Fruit fly (Drosophila melanogaster) whole organism, embryonic: ENCODE measurements around the gene e.
A peak's percentile ranks its signal among the peaks of the same experiment; 100 is the strongest.

Experiments used
- Adf1 ChIP-seq: fragments of 200-800 bp; sonication (Bioruptor generic); IDR thresholded peaks from 2 replicates; pipeline ENCODE4 v1.3.6; 2022; ENCODE audit warnings: missing biosample characterization, missing genetic modification characterization
- Antp ChIP-seq: fragments of 200-800 bp; sonication (Bioruptor generic); optimal IDR thresholded peaks from 3 replicates; lab custom pipeline; 2016; ENCODE audit warnings: missing biosample characterization, missing genetic modification characterization
- Atf3 ChIP-seq: fragments of 200-800 bp; sonication (Bioruptor generic); optimal IDR thresholded peaks from 3 replicates; lab custom pipeline; 2016; ENCODE audit warnings: missing biosample characterization, missing genetic modification characterization
- CG10366 ChIP-seq: fragments of 200-800 bp; sonication (Bioruptor generic); IDR thresholded peaks from 2 replicates; pipeline ENCODE4 v1.3.6; 2022; ENCODE audit warnings: missing biosample characterization, missing genetic modification characterization
- CG10959 ChIP-seq: fragments of 200-800 bp; sonication (Bioruptor generic); IDR thresholded peaks from 2 replicates; pipeline ENCODE4 v1.3.6; 2022; ENCODE audit warnings: missing biosample characterization, missing genetic modification characterization
- CG10979 ChIP-seq: fragments of 200-800 bp; sonication (Bioruptor generic); optimal IDR thresholded peaks from 2 replicates; lab custom pipeline; 2018; ENCODE audit warnings: missing biosample characterization, mild to moderate bottlenecking, missing genetic modification characterization, moderate library complexity
- CG11456 ChIP-seq: fragments of 200-800 bp; sonication (Bioruptor generic); IDR thresholded peaks from 3 replicates; pipeline ENCODE4 v1.3.6; 2022; ENCODE audit warnings: missing biosample characterization, missing genetic modification characterization
- CG12104 ChIP-seq: fragments of 200-800 bp; sonication (Bioruptor generic); optimal IDR thresholded peaks from 3 replicates; lab custom pipeline; 2016; ENCODE audit warnings: missing biosample characterization, missing genetic modification characterization
- CG12659 ChIP-seq: fragments of 200-800 bp; sonication (Bioruptor generic); optimal IDR thresholded peaks from 3 replicates; lab custom pipeline; 2017; ENCODE audit warnings: mild to moderate bottlenecking, missing biosample characterization, missing genetic modification reagents, missing genetic modification characterization
- CG14014 ChIP-seq: fragments of 200-800 bp; sonication (Bioruptor generic); IDR thresholded peaks from 2 replicates; pipeline ENCODE4 v1.3.6; 2022; ENCODE audit warnings: missing biosample characterization, missing genetic modification characterization
- CG15011 ChIP-seq: fragments of 200-800 bp; sonication (Bioruptor generic); optimal IDR thresholded peaks from 3 replicates; lab custom pipeline; 2018; ENCODE audit warnings: missing biosample characterization, mild to moderate bottlenecking, missing genetic modification characterization
- CG17328 ChIP-seq: fragments of 200-800 bp; sonication (Bioruptor generic); IDR thresholded peaks from 2 replicates; pipeline ENCODE4 v1.3.6; 2022; ENCODE audit warnings: missing biosample characterization, missing genetic modification characterization
- CG18599 ChIP-seq: fragments of 200-800 bp; sonication (Bioruptor generic); optimal IDR thresholded peaks from 3 replicates; lab custom pipeline; 2017; ENCODE audit warnings: missing biosample characterization, missing genetic modification characterization, mild to moderate bottlenecking, moderate library complexity, missing genetic modification reagents
- CG2116 ChIP-seq: fragments of 200-800 bp; sonication (Bioruptor generic); optimal IDR thresholded peaks from 3 replicates; lab custom pipeline; 2018; ENCODE audit warnings: missing biosample characterization, mild to moderate bottlenecking, missing genetic modification characterization
- CG2129 ChIP-seq: fragments of 200-800 bp; sonication (Bioruptor generic); IDR thresholded peaks from 2 replicates; pipeline ENCODE4 v1.3.6; 2022; ENCODE audit warnings: missing biosample characterization, missing genetic modification characterization; ENCODE audit not compliant: partially characterized antibody
- CG2678 ChIP-seq: fragments of 200-800 bp; sonication (Bioruptor generic); optimal IDR thresholded peaks from 3 replicates; lab custom pipeline; 2019; ENCODE audit warnings: missing biosample characterization, mild to moderate bottlenecking, missing genetic modification characterization, moderate library complexity
- CG34376 ChIP-seq: fragments of 200-800 bp; sonication (Bioruptor generic); optimal IDR thresholded peaks from 2 replicates; lab custom pipeline; 2018; ENCODE audit warnings: missing biosample characterization, mild to moderate bottlenecking, missing genetic modification characterization
- CG4424 ChIP-seq: fragments of 200-800 bp; sonication (Bioruptor generic); optimal IDR thresholded peaks from 3 replicates; lab custom pipeline; 2016; ENCODE audit warnings: missing biosample characterization, missing genetic modification characterization
- CG6765 ChIP-seq: fragments of 200-800 bp; sonication (Bioruptor generic); optimal IDR thresholded peaks from 3 replicates; lab custom pipeline; 2017; ENCODE audit warnings: missing biosample characterization, mild to moderate bottlenecking, missing genetic modification characterization
- CG7839 ChIP-seq: fragments of 200-800 bp; sonication (Bioruptor generic); optimal IDR thresholded peaks from 3 replicates; lab custom pipeline; 2018; ENCODE audit warnings: missing biosample characterization, mild to moderate bottlenecking, missing genetic modification characterization, moderate library complexity
- CTCF ChIP-seq: fragments of 200-800 bp; sonication (Bioruptor generic); optimal IDR thresholded peaks from 2 replicates; lab custom pipeline; 2017; ENCODE audit warnings: missing biosample characterization, mild to moderate bottlenecking, missing genetic modification characterization, moderate library complexity
- CoRest ChIP-seq: fragments of 200-800 bp; sonication (Bioruptor generic); optimal IDR thresholded peaks from 3 replicates; lab custom pipeline; 2018; ENCODE audit warnings: missing biosample characterization, mild to moderate bottlenecking, missing genetic modification characterization, moderate library complexity
- D19B ChIP-seq: fragments of 200-800 bp; sonication (Bioruptor generic); optimal IDR thresholded peaks from 2 replicates; lab custom pipeline; 2017; ENCODE audit warnings: missing biosample characterization, mild to moderate bottlenecking, missing genetic modification characterization
- Fer3 ChIP-seq: fragments of 200-800 bp; sonication (Bioruptor generic); optimal IDR thresholded peaks from 2 replicates; lab custom pipeline; 2018; ENCODE audit warnings: missing biosample characterization, mild to moderate bottlenecking, missing genetic modification characterization, moderate library complexity
- Hand ChIP-seq: fragments of 200-800 bp; sonication (Bioruptor generic); optimal IDR thresholded peaks from 2 replicates; lab custom pipeline; 2017; ENCODE audit warnings: mild to moderate bottlenecking, missing biosample characterization, missing genetic modification reagents, missing genetic modification characterization
- Hr3 ChIP-seq: fragments of 200-800 bp; sonication (Bioruptor generic); optimal IDR thresholded peaks from 3 replicates; lab custom pipeline; 2016; ENCODE audit warnings: missing biosample characterization, missing genetic modification characterization
- Hr51 ChIP-seq, 2 experiments: fragments of 200-800 bp; sonication (Bioruptor generic); optimal IDR thresholded peaks; 2 replicates in 1 of 2; 3 replicates in 1 of 2; lab custom pipeline; 2016 to 2018; ENCODE audit warnings: missing biosample characterization in 2 of 2, missing genetic modification characterization in 2 of 2, mild to moderate bottlenecking in 1 of 2, moderate library complexity in 1 of 2
- Med ChIP-seq: fragments of 200-800 bp; sonication (Bioruptor generic); peaks from one replicate; lab custom pipeline; 2016; ENCODE audit warnings: missing biosample characterization, missing genetic modification characterization, mild to moderate bottlenecking, inconsistent platforms, moderate library complexity
- Myb ChIP-seq: fragments of 200-800 bp; sonication (Bioruptor generic); optimal IDR thresholded peaks from 2 replicates; lab custom pipeline; 2016; ENCODE audit warnings: missing biosample characterization, missing genetic modification characterization
- Nf-YC ChIP-seq: fragments of 200-800 bp; optimal IDR thresholded peaks from 3 replicates; lab custom pipeline; 2019; ENCODE audit warnings: missing biosample characterization, mild to moderate bottlenecking, missing genetic modification characterization, moderate library complexity
- Oli ChIP-seq: fragments of 200-800 bp; sonication (Bioruptor generic); optimal IDR thresholded peaks from 2 replicates; lab custom pipeline; 2018; ENCODE audit warnings: missing biosample characterization, mild to moderate bottlenecking, missing genetic modification characterization, moderate library complexity
- Sox102F ChIP-seq: fragments of 200-800 bp; sonication (Bioruptor generic); optimal IDR thresholded peaks from 2 replicates; lab custom pipeline; 2018; ENCODE audit warnings: missing biosample characterization, mild to moderate bottlenecking, missing genetic modification characterization, moderate library complexity
- Trl ChIP-seq, 3 experiments: fragments of >200 bp in 2 of 3; fragments of 200-800 bp in 1 of 3; sonication (Bioruptor generic) in 1 of 3; optimal IDR thresholded peaks; 2 replicates in 1 of 3; 3 replicates in 2 of 3; lab custom pipeline; 2016 to 2017; ENCODE audit warnings: missing biosample characterization in 1 of 3, missing genetic modification characterization in 1 of 3
- bbx ChIP-seq: fragments of 200-800 bp; sonication (Bioruptor generic); IDR thresholded peaks from 2 replicates; pipeline ENCODE4 v1.3.6; 2022; ENCODE audit warnings: missing biosample characterization, missing genetic modification characterization; ENCODE audit not compliant: partially characterized antibody
- dm ChIP-seq: fragments of 200-800 bp; sonication (Bioruptor generic); optimal IDR thresholded peaks from 3 replicates; lab custom pipeline; 2016; ENCODE audit warnings: missing biosample characterization, missing genetic modification characterization
- dmrt99B ChIP-seq: fragments of 200-800 bp; sonication (Bioruptor generic); optimal IDR thresholded peaks from 2 replicates; lab custom pipeline; 2018; ENCODE audit warnings: missing biosample characterization, mild to moderate bottlenecking, missing genetic modification characterization, moderate library complexity
- dysf ChIP-seq: fragments of 200-800 bp; sonication (Bioruptor generic); IDR thresholded peaks from 3 replicates; pipeline ENCODE4 v1.3.6; 2022; ENCODE audit warnings: missing biosample characterization, missing genetic modification characterization
- exex ChIP-seq: fragments of 200-800 bp; sonication (Bioruptor generic); optimal IDR thresholded peaks from 4 replicates; lab custom pipeline; 2018; ENCODE audit warnings: missing biosample characterization, mild to moderate bottlenecking, missing genetic modification characterization, moderate library complexity
- gem ChIP-seq: fragments of 200-800 bp; sonication (Bioruptor generic); optimal IDR thresholded peaks from 2 replicates; lab custom pipeline; 2019; ENCODE audit warnings: missing biosample characterization, mild to moderate bottlenecking, missing genetic modification characterization, moderate library complexity
- ind ChIP-seq: fragments of 200-800 bp; sonication (Bioruptor generic); optimal IDR thresholded peaks from 3 replicates; lab custom pipeline; 2016; ENCODE audit warnings: missing biosample characterization, missing genetic modification characterization
- maf-S ChIP-seq: fragments of 200-800 bp; sonication (Bioruptor generic); optimal IDR thresholded peaks from 2 replicates; lab custom pipeline; 2016; ENCODE audit warnings: missing biosample characterization, missing genetic modification characterization
- onecut ChIP-seq: fragments of 200-800 bp; sonication (Bioruptor generic); IDR thresholded peaks from 2 replicates; pipeline ENCODE4 v1.3.6; 2022; ENCODE audit warnings: missing biosample characterization, missing genetic modification characterization
- row ChIP-seq: fragments of 200-800 bp; sonication (Bioruptor generic); IDR thresholded peaks from 3 replicates; pipeline ENCODE4 v1.3.6; 2022; ENCODE audit warnings: missing biosample characterization, missing genetic modification characterization
- sob ChIP-seq: fragments of 200-800 bp; sonication (Bioruptor generic); IDR thresholded peaks from 2 replicates; pipeline ENCODE4 v1.3.6; 2022; ENCODE audit warnings: missing biosample characterization, missing genetic modification characterization
- tap ChIP-seq: fragments of 200-800 bp; optimal IDR thresholded peaks from 3 replicates; lab custom pipeline; 2019; ENCODE audit warnings: missing biosample characterization, mild to moderate bottlenecking, missing genetic modification characterization, moderate library complexity
- ttk ChIP-seq: fragments of 200-800 bp; sonication (Bioruptor generic); IDR thresholded peaks from 2 replicates; pipeline ENCODE4 v2.1.2; 2022; ENCODE audit warnings: missing biosample characterization, missing genetic modification characterization

e gene

dm6 chr3R:21254296-21254695, 17.3 kb upstream of the e start (continued):
- TF ChIP-seq exex (no peak), Hand (GFP tag; lab: Kevin White, UChicago) (no peak)

- TF ChIP-seq Hr3 = no peak
- TF ChIP-seq CTCF = peak; percentile 75
- no peak for TF ChIP-seq CG6765 (GFP tag; lab: Kevin White, UChicago)
- no peak for TF ChIP-seq tap (tag; lab: Kevin White, UChicago)
- TF ChIP-seq CG10979 (tag; lab: Kevin White, UChicago) = peak; percentile 83
Measured at dm6 chr3R:21252478-21252877, 15.5 kb upstream of the e start.

dm6 chr3R:21246492-21247061, 9.6 kb upstream of the e start, which contains the start of gene ETHR:
TSS of gene ETHR (plus strand) at chr3R:21247011.
- peak; percentile 62 for TF ChIP-seq gem
- TF ChIP-seq CG11456 (GFP tag; lab: Robert Waterston, UW) = peak; percentile 73; the same call in 2 of the 3 replicates
- no peak for TF ChIP-seq CG17328 (GFP tag; lab: Robert Waterston, UW)
- peak; percentile 25 for TF ChIP-seq Sox102F
- TF ChIP-seq Nf-YC (tag; lab: Kevin White, UChicago) = peak; percentile 56
- peak; percentile 73 for TF ChIP-seq CG2678 (tag; lab: Kevin White, UChicago)
- peak in 1 of 2 experiments; percentile 71 for TF ChIP-seq Hr51 (GFP tag; optimal IDR thresholded peaks at IDR 0.05; lab: Kevin White, UChicago)
- peak; percentile 58; the same call in 1 of the 2 replicates for TF ChIP-seq CG14014 (GFP tag; lab: Robert Waterston, UW)
- peak; percentile 29; the same call in 1 of the 3 replicates for TF ChIP-seq dysf (GFP tag; lab: Robert Waterston, UW)
- no peak for TF ChIP-seq ttk (GFP tag; lab: Robert Waterston, UW)
- TF ChIP-seq dmrt99B (tag; lab: Kevin White, UChicago) = peak; percentile 17
- no peak for TF ChIP-seq CG10959
- peak; percentile 41 for TF ChIP-seq CG7839
- no peak for TF ChIP-seq ind (GFP tag; lab: Kevin White, UChicago)
- TF ChIP-seq Adf1 (GFP tag; lab: Robert Waterston, UW) = peak; percentile 54; the same call in 1 of the 2 replicates
- peak; percentile 10; the same call in 1 of the 2 replicates for TF ChIP-seq onecut
- peak; percentile 14 for TF ChIP-seq D19B (GFP tag; lab: Kevin White, UChicago)
- no peak for TF ChIP-seq Trl (optimal IDR thresholded peaks at IDR 0.05; lab: Kevin White, UChicago)
- TF ChIP-seq Trl (GFP tag; optimal IDR thresholded peaks at IDR 0.05; lab: Kevin White, UChicago) = peak; percentile 10
- TF ChIP-seq bbx = no peak
- TF ChIP-seq Med (GFP tag; lab: Kevin White, UChicago) = peak; percentile 87
- TF ChIP-seq CG2116 (GFP tag; lab: Kevin White, UChicago) = no peak
- TF ChIP-seq Atf3 (GFP tag; lab: Kevin White, UChicago) = no peak
- TF ChIP-seq Oli (tag; lab: Kevin White, UChicago) = peak; percentile 22
- peak; percentile 67 for TF ChIP-seq CG18599
- TF ChIP-seq Myb = no peak
- peak; percentile 30 for TF ChIP-seq CG12104
- TF ChIP-seq maf-S (GFP tag; lab: Kevin White, UChicago) = no peak
- peak; percentile 54 for TF ChIP-seq CoRest (tag; lab: Kevin White, UChicago)
- TF ChIP-seq Fer3 (tag; lab: Kevin White, UChicago) = peak; percentile 16
- peak; percentile 46 for TF ChIP-seq CG15011 (GFP tag; lab: Kevin White, UChicago)
- TF ChIP-seq CG34376 (GFP tag; lab: Kevin White, UChicago) = peak; percentile 65
- TF ChIP-seq dm = no peak
- TF ChIP-seq sob = peak; percentile 48; the same call in 1 of the 2 replicates
- TF ChIP-seq row (GFP tag; lab: Robert Waterston, UW) = peak; percentile 60; the same call in 2 of the 3 replicates
- TF ChIP-seq CTCF = peak; percentile 79
- TF ChIP-seq Antp (GFP tag; lab: Kevin White, UChicago) = no peak
- TF ChIP-seq CG12659 (GFP tag; lab: Kevin White, UChicago) = peak; percentile 51
- no peak for TF ChIP-seq CG2129 (GFP tag; lab: Robert Waterston, UW)
- TF ChIP-seq CG4424 (GFP tag; lab: Kevin White, UChicago) = peak; percentile 51
- peak; percentile 81 for TF ChIP-seq CG10366 (GFP tag; lab: Robert Waterston, UW)
